Worm (Caenorhabditis elegans) whole organism, young adult: Measurements from ENCODE around the gene F01G10.5.

Source experiments
- F52B5.7 ChIP-seq: sonication (generic microtip); optimal IDR thresholded peaks from 2 replicates; lab custom pipeline; 2016; ENCODE audit warnings: mild to moderate bottlenecking, missing genetic modification characterization, missing compliant biosample characterization
- Y79H2A.3 ChIP-seq: fragments of 200-800 bp; sonication (Bioruptor generic); conservative IDR thresholded peaks from 2 replicates; pipeline ENCODE4 v1.3.6; 2022; ENCODE audit warnings: missing genetic modification reagents, missing genetic modification characterization, missing compliant biosample characterization
- mcd-1 ChIP-seq: fragments of 200-800 bp; sonication (Bioruptor generic); IDR thresholded peaks from 2 replicates; pipeline ENCODE4 v1.3.6; 2022; ENCODE audit warnings: missing genetic modification reagents, missing genetic modification characterization, missing compliant biosample characterization

DNA sequence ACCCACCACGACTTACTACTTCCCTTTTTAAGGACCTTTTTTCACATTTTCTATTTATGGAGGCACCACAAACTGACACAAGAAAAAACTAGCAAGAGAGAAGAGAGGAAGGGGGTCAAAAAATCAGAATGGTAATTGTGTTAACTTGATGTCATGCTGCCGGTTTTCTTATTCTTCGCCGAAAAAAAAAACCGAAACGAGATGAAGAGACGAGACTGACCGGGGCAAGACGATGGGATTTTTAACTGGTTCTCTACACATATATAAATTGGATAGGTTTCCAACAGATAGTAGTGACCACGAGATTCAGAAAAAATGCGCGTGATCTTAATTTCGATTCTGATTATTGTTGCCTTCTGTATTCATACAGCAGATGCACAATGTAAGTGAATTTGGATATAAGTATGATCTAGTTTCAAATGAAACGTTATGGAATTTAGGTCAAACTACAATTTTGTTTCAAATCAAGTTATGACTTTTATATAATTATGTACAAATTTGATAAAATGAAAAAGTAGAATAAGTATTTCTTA lies 43.0 kb upstream of the F01G10.5 start, which contains the start of gene Y43C5A.3:
- TF ChIP-seq Y79H2A.3 (GFP tag; lab: Robert Waterston, UW): no peak
- TF ChIP-seq mcd-1 (GFP tag; lab: Robert Waterston, UW): no peak
- no peak for TF ChIP-seq F52B5.7 (tag; lab: Kevin White, UChicago)
